Fruit fly (Drosophila melanogaster): ENCODE results near the gene lmgB.

lmgB gene

DNA sequence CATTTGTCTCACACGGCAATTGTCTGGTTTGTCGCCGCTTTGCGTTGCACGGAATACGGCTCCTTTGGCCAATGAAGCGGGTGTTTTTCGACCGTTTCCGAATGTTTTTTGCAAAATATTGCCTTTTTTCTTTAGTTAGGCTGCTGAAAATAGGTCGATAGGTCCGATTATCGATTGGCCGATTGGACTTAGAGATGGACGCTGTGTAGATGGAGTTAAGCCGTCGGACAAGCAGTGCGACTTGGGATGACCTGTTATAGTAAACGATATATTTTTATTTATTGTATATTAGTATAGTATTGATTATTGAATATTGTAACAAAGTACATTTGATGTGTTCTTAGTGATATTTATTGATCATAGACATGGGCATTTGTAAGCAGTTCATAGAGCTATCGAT, at the start of gene lmgB, which contains the start of gene lmgA:
lmgB (minus strand) TSS at position 301 of the 400 bp plus-strand sequence.
lmgA (minus strand) TSS at position 301 of the 400 bp plus-strand sequence.
- no peak for TF ChIP-seq CG8478 (optimal IDR thresholded peaks at IDR 0.05)
- TF ChIP-seq Dll (optimal IDR thresholded peaks at IDR 0.05), result no peak
- TF ChIP-seq pan (optimal IDR thresholded peaks at IDR 0.05), result no peak
- TF ChIP-seq EcR (GFP tag; optimal IDR thresholded peaks at IDR 0.05), result no peak
- TF ChIP-seq usp (GFP tag; optimal IDR thresholded peaks at IDR 0.05), result no peak
- no peak for TF ChIP-seq psq (optimal IDR thresholded peaks at IDR 0.05)

DNA sequence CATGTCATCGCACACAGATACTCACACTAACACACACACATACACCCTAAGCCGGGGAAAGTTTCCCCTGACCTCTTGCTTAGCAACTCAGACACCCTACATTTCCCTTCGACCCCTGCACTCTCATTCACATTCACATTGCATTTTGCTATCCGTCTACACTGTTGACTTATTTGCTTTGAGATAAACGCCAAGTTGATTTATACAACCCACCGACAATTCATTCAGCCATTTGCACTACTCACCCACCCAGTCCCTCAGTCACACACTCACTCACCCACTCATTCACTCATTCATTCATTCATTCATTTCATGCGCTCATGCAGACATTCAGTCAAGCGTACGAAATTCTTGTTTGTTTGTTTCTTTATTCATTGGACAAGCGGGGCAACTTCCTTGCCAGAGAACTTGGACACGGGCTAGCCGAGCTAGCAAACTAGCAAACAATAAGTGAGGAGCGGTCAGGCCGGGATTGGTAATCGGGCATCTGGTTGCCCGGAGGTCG, 48.1 kb upstream of the lmgB start:
- TF ChIP-seq CG8478 (optimal IDR thresholded peaks at IDR 0.05) (no peak), psq (optimal IDR thresholded peaks at IDR 0.05) (no peak), usp (GFP tag; optimal IDR thresholded peaks at IDR 0.05) (no peak), pan (optimal IDR thresholded peaks at IDR 0.05) (no peak), Dll (optimal IDR thresholded peaks at IDR 0.05) (no peak), EcR (GFP tag; optimal IDR thresholded peaks at IDR 0.05) (no peak)

DNA sequence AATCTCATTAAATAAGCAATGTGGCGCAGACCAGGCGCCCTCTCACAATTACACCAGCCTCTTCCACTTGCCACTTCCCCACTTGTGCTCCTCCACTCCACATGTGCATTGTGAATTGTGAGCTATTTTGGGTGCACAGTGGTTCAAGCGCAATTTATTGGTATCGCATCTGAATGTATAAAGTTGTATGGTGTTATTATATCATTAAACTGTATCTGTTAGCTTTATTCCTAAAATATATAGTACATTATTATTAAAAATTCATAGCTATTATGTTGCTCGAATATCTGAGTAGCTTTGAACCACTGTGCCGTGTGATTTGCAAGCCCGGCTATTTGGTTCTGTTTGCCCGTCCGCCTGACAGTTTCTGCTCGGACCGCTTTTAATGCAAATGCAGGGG, 46.5 kb upstream of the lmgB start:
- TF ChIP-seq pan (optimal IDR thresholded peaks at IDR 0.05) (no peak), EcR (GFP tag; optimal IDR thresholded peaks at IDR 0.05) (no peak), Dll (optimal IDR thresholded peaks at IDR 0.05) (no peak), usp (GFP tag; optimal IDR thresholded peaks at IDR 0.05) (no peak), CG8478 (optimal IDR thresholded peaks at IDR 0.05) (no peak), psq (optimal IDR thresholded peaks at IDR 0.05) (no peak)

dm6 chr2L:8574258-8574657, 45.8 kb upstream of the lmgB start:
- TF ChIP-seq psq (optimal IDR thresholded peaks at IDR 0.05) (no peak), pan (optimal IDR thresholded peaks at IDR 0.05) (no peak), Dll (optimal IDR thresholded peaks at IDR 0.05) (no peak), CG8478 (optimal IDR thresholded peaks at IDR 0.05) (no peak), usp (GFP tag; optimal IDR thresholded peaks at IDR 0.05) (no peak), EcR (GFP tag; optimal IDR thresholded peaks at IDR 0.05) (no peak)

- TF ChIP-seq psq (optimal IDR thresholded peaks at IDR 0.05) (no peak), EcR (GFP tag; optimal IDR thresholded peaks at IDR 0.05) (no peak), usp (GFP tag; optimal IDR thresholded peaks at IDR 0.05) (no peak), pan (optimal IDR thresholded peaks at IDR 0.05) (no peak), CG8478 (optimal IDR thresholded peaks at IDR 0.05) (no peak), Dll (optimal IDR thresholded peaks at IDR 0.05) (no peak)
These were observed 44.5 kb upstream of the lmgB start for dm6 chr2L:8572900-8573299.

- TF ChIP-seq pan (optimal IDR thresholded peaks at IDR 0.05) (no peak), psq (optimal IDR thresholded peaks at IDR 0.05) (no peak)
These were observed 42.1 kb upstream of the lmgB start for dm6 chr2L:8570408-8571072.

- TF ChIP-seq psq (optimal IDR thresholded peaks at IDR 0.05) (no peak), CG8478 (optimal IDR thresholded peaks at IDR 0.05) (no peak), pan (optimal IDR thresholded peaks at IDR 0.05) (no peak), EcR (GFP tag; optimal IDR thresholded peaks at IDR 0.05) (no peak), Dll (optimal IDR thresholded peaks at IDR 0.05) (no peak), usp (GFP tag; optimal IDR thresholded peaks at IDR 0.05) (no peak)
These were observed 27.8 kb upstream of the lmgB start for dm6 chr2L:8556207-8556606.

DNA sequence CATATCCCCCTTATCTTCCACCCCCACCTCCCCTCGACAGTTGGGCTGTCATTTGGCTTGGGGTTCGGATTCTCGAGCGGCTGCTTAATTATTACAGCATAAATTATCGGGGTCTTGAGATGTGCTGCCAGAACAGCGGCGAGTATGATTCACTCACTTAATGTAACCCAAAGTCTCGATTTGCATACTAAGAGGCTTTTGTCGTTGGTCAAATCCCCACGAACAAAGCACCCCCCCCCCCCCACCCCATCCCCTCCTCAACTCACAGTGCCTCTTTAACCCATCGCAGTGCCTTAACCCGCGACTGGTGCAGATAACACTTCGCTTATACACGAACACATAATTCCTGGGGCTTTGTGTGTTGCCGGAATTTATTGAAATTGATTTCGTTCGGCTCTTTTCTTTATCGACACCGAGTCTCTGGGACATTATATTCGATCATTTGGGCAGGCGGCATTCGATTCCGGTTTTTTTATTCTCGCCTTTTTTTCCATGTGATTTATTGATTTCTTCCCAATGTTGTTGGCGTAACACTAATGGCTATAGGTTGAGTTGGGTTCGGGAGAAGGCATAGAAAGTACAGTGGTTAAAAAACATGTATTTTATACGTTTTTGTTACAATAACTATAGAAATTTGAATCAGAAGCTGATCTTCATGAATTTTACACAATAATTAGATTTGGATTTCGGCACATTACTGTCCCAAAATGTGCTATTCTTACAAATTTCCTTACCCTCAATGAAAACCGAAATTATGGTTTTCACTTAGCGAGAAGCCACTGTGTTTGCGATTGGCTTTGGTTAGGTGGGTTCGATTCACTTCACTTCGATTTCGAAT, 25.6 kb upstream of the lmgB start:
- TF ChIP-seq pan (optimal IDR thresholded peaks at IDR 0.05) (no peak), psq (optimal IDR thresholded peaks at IDR 0.05) (no peak), Dll (optimal IDR thresholded peaks at IDR 0.05) (no peak), CG8478 (optimal IDR thresholded peaks at IDR 0.05) (no peak), usp (GFP tag; optimal IDR thresholded peaks at IDR 0.05) (no peak), EcR (GFP tag; optimal IDR thresholded peaks at IDR 0.05) (no peak)

dm6 chr2L:8552472-8552871, 24.1 kb upstream of the lmgB start:
- TF ChIP-seq psq (optimal IDR thresholded peaks at IDR 0.05) (no peak), EcR (GFP tag; optimal IDR thresholded peaks at IDR 0.05) (no peak), usp (GFP tag; optimal IDR thresholded peaks at IDR 0.05) (no peak), pan (optimal IDR thresholded peaks at IDR 0.05) (no peak)

dm6 chr2L:8548118-8548517, 19.7 kb upstream of the lmgB start:
- TF ChIP-seq Dll (optimal IDR thresholded peaks at IDR 0.05), result no peak
- TF ChIP-seq CG8478 (optimal IDR thresholded peaks at IDR 0.05), result no peak
- TF ChIP-seq EcR (GFP tag; optimal IDR thresholded peaks at IDR 0.05), result no peak
- TF ChIP-seq usp (GFP tag; optimal IDR thresholded peaks at IDR 0.05), result no peak
- TF ChIP-seq pan (optimal IDR thresholded peaks at IDR 0.05), result no peak
- TF ChIP-seq psq (optimal IDR thresholded peaks at IDR 0.05), result no peak

DNA sequence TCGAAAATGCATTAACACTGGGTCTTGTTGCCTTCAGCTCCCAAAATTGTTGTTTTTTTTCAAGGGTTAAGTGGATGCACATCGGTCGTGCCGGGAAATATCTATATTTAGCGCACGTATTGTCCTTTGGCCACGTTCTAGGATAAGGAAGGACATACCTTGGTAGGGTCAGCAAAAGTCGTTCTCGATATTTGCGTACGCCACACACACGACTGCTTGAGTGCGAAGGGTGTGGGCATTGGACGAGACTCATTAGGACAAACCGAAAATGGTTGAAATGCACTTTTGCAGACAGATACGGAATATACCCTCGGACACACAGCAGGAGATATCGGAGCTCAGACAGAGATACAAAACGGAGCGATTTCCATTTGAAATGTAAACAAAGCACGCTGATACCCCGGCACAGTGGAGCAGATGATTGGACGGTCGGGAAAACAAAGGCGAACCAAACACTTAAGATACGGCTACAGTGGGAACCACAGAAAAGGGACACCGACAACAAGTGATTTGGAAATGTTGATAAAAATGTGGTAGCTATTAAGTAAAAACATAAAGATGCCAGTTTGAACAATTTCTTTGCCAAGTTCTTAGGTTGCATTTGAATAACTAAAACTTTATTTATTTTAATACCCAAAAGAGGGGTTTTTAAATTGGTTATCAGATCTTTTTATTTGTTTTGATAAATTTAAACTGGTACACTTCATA, 17.1 kb upstream of the lmgB start:
- TF ChIP-seq EcR (GFP tag; optimal IDR thresholded peaks at IDR 0.05) (no peak), usp (GFP tag; optimal IDR thresholded peaks at IDR 0.05) (no peak), psq (optimal IDR thresholded peaks at IDR 0.05) (no peak), CG8478 (optimal IDR thresholded peaks at IDR 0.05) (no peak), Dll (optimal IDR thresholded peaks at IDR 0.05) (no peak), pan (optimal IDR thresholded peaks at IDR 0.05) (no peak)

dm6 chr2L:8544636-8545035, 16.2 kb upstream of the lmgB start:
- no peak for TF ChIP-seq Dll (optimal IDR thresholded peaks at IDR 0.05)
- no peak for TF ChIP-seq psq (optimal IDR thresholded peaks at IDR 0.05)
- no peak for TF ChIP-seq EcR (GFP tag; optimal IDR thresholded peaks at IDR 0.05)
- no peak for TF ChIP-seq pan (optimal IDR thresholded peaks at IDR 0.05)
- no peak for TF ChIP-seq usp (GFP tag; optimal IDR thresholded peaks at IDR 0.05)
- no peak for TF ChIP-seq CG8478 (optimal IDR thresholded peaks at IDR 0.05)

All from whole organism.